Worm (Caenorhabditis elegans) whole organism, L2 larva: ENCODE results near the gene cmd-1.

Source experiments
- R02D3.7 ChIP-seq: fragments of 150-350 bp; optimal IDR thresholded peaks from 2 replicates; lab custom pipeline; 2014; ENCODE audit warnings: missing biosample characterization, missing genetic modification characterization
- Y55F3AM.14 ChIP-seq: fragments of 200-800 bp; sonication (Bioruptor generic); optimal IDR thresholded peaks from 2 replicates; lab custom pipeline; 2018; ENCODE audit warnings: mild to moderate bottlenecking, missing genetic modification characterization, missing compliant biosample characterization
- lsy-2 ChIP-seq, 2 experiments: fragments of 150-350 bp in 1 of 2; sonication (generic microtip) in 1 of 2; optimal IDR thresholded peaks; 2 replicates each; lab custom pipeline; 2014 to 2017; ENCODE audit warnings: missing biosample characterization in 2 of 2, missing genetic modification characterization in 2 of 2
- nhr-12 ChIP-seq: fragments of 150-350 bp; optimal IDR thresholded peaks from 2 replicates; lab custom pipeline; 2014; ENCODE audit warnings: missing biosample characterization, missing genetic modification characterization
- nhr-23 ChIP-seq: fragments of 150-350 bp; optimal IDR thresholded peaks from 2 replicates; lab custom pipeline; 2014; ENCODE audit warnings: missing biosample characterization, missing genetic modification reagents, missing genetic modification characterization
- nhr-77 ChIP-seq: fragments of 150-350 bp; optimal IDR thresholded peaks from 2 replicates; lab custom pipeline; 2014; ENCODE audit warnings: missing biosample characterization, missing genetic modification characterization
- sma-3 ChIP-seq: sonication (generic microtip); optimal IDR thresholded peaks from 2 replicates; lab custom pipeline; 2016; ENCODE audit warnings: missing genetic modification reagents, missing genetic modification characterization, missing compliant biosample characterization
- unc-62 ChIP-seq: fragments of 150-350 bp; optimal IDR thresholded peaks from 2 replicates; lab custom pipeline; 2014; ENCODE audit warnings: missing biosample characterization, missing genetic modification reagents, missing genetic modification characterization

DNA sequence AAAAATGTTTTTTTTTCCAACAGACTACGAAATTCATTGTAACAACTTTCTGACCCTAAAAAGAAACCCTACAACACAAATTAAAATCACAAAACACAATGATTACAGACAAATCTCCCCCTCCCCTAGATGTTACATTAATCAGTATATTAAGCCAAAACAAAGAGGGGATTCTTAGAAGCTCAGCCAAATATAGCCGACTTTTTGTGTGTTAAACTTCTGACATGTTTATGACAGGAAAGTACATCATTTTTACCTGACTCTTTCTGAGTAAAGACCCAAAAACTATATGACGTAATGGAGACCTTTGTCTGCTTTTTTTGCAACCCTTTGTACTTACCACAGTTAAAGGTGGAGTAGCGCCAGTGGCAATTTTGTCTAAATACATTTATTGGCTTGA lies 36.0 kb upstream of the cmd-1 start:
- TF ChIP-seq nhr-23 (tag; lab: Kevin White, UChicago) = no peak
- no peak for TF ChIP-seq nhr-12 (tag; lab: Kevin White, UChicago)
- no peak for TF ChIP-seq lsy-2 (tag; optimal IDR thresholded peaks at IDR 0.05; lab: Kevin White, UChicago)
- no peak for TF ChIP-seq R02D3.7 (tag; lab: Kevin White, UChicago)
- TF ChIP-seq sma-3 (GFP tag; lab: Kevin White, UChicago) = no peak
- no peak for TF ChIP-seq nhr-77
- TF ChIP-seq unc-62 (GFP tag; lab: Kevin White, UChicago) = no peak
- TF ChIP-seq Y55F3AM.14 (GFP tag; lab: Kevin White, UChicago) = no peak
